Worm (Caenorhabditis elegans) whole organism, midembryonic: ENCODE data around the gene C46C11.4.

Source experiments
- T22C8.4 ChIP-seq: fragments of 200-800 bp; sonication (Bioruptor generic); IDR thresholded peaks from 2 replicates; pipeline ENCODE4 v1.3.6; 2022; ENCODE audit warnings: missing genetic modification characterization, missing compliant biosample characterization
- cog-1 ChIP-seq: sonication (generic microtip); optimal IDR thresholded peaks from 2 replicates; lab custom pipeline; 2016; ENCODE audit warnings: missing genetic modification characterization, missing compliant biosample characterization
- flt-1 ChIP-seq: fragments of 200-800 bp; sonication (Bioruptor generic); IDR thresholded peaks from 2 replicates; pipeline ENCODE4 v1.3.6; 2022; ENCODE audit warnings: missing genetic modification characterization, missing compliant biosample characterization
- klf-2 ChIP-seq: fragments of 200-800 bp; sonication (Bioruptor generic); conservative IDR thresholded peaks from 2 replicates; pipeline ENCODE4 v1.3.6; 2022; ENCODE audit warnings: missing genetic modification reagents, missing genetic modification characterization, missing compliant biosample characterization
- med-1 ChIP-seq: sonication (generic microtip); optimal IDR thresholded peaks from 2 replicates; lab custom pipeline; 2017; ENCODE audit warnings: missing genetic modification characterization, mild to moderate bottlenecking, missing compliant biosample characterization, antibody characterized with exemption, missing genetic modification reagents; ENCODE audit not compliant: insufficient read depth
- ref-1 ChIP-seq: fragments of 200-800 bp; sonication (Bioruptor generic); conservative IDR thresholded peaks from 2 replicates; pipeline ENCODE4 v1.3.6; 2022; ENCODE audit warnings: missing genetic modification reagents, missing genetic modification characterization, missing compliant biosample characterization
- tab-1 ChIP-seq: fragments of 200-800 bp; sonication (Bioruptor generic); IDR thresholded peaks from 2 replicates; pipeline ENCODE4 v1.3.6; 2022; ENCODE audit warnings: missing genetic modification characterization, missing compliant biosample characterization
- ztf-23 ChIP-seq: fragments of 200-800 bp; sonication (Bioruptor generic); IDR thresholded peaks from 2 replicates; pipeline ENCODE4 v1.3.6; 2022; ENCODE audit warnings: missing genetic modification reagents, missing genetic modification characterization, missing compliant biosample characterization
- ztf-29 ChIP-seq: fragments of 200-800 bp; sonication (Bioruptor generic); IDR thresholded peaks from 2 replicates; pipeline ENCODE4 v1.3.6; 2022; ENCODE audit warnings: missing genetic modification reagents, missing genetic modification characterization, missing compliant biosample characterization

Gene C46C11.4

DNA sequence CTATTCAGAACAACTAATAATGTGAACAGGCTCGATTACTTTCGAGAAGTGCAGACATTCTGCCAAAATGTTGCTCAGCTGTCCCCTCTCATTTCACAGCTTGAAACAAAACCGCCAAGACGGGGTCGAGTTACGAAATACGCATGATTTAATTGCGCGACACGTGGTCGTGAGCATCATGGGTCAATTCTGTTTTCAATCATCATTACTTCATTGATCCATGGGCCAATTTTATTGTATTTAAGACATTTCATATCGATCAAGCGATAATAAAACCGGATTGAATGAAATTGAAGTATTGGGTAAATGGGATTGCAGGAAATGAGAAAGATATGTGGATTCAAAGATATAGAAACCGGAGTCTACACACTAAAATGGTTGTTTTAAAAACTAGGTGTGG is 5.9 kb upstream of the C46C11.4 start:
- TF ChIP-seq klf-2 (GFP tag; lab: Robert Waterston, UW) = no peak

DNA sequence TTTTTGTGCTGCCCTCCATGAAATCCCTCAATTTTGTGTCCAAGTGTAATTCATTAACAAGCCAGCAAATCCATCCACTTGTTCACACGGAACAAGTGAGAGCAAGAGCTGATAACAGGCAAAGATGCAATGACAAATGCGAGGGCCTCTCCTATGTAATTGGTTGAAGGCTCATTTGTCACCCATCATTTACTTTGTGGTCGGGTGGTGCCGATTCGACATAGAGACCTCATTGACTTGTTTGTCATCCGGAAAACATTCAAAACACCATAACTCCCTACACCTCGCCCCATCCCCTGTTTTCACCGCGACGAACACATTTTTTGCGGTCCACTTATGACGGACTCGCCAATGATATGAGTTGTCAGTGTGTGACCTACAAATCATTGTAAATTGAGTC is 4.4 kb upstream of the C46C11.4 start:
- TF ChIP-seq ztf-29 (GFP tag; lab: Robert Waterston, UW) (no peak), flt-1 (no peak), ref-1 (GFP tag; lab: Robert Waterston, UW) (no peak), T22C8.4 (no peak), ztf-23 (GFP tag; lab: Robert Waterston, UW) (no peak), med-1 (GFP tag; lab: Kevin White, UChicago) (no peak), cog-1 (tag; lab: Kevin White, UChicago) (no peak), klf-2 (GFP tag; lab: Robert Waterston, UW) (no peak), tab-1 (GFP tag; lab: Robert Waterston, UW) (no peak)

DNA sequence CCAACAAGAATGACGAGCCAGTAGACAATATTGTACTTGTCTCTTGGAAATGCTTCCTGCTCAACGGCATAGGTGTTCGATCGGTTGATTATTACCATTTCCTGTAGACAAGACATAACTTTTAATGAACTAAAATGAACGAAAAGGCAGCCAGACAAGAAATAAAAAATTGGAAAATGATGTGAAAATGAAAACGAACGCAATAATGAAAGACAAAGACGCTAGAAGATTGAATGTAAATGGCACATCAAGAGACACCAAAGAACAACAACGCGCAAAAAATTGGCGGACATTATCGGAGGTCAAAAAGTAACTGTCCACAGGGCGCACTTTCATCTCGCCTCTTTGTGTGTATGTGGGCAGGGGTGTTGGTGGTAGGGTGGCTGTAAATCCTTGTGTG is 2.1 kb upstream of the C46C11.4 start, which contains the start of gene ent-5:
ent-5 (minus strand) TSS at position 101 of the 400 bp plus-strand sequence.
- TF ChIP-seq T22C8.4 (no peak), flt-1 (no peak), tab-1 (GFP tag; lab: Robert Waterston, UW) (no peak), ref-1 (GFP tag; lab: Robert Waterston, UW) (no peak), klf-2 (GFP tag; lab: Robert Waterston, UW) (no peak), cog-1 (tag; lab: Kevin White, UChicago) (no peak), ztf-29 (GFP tag; lab: Robert Waterston, UW) (no peak), med-1 (GFP tag; lab: Kevin White, UChicago) (no peak), ztf-23 (GFP tag; lab: Robert Waterston, UW) (no peak)

DNA sequence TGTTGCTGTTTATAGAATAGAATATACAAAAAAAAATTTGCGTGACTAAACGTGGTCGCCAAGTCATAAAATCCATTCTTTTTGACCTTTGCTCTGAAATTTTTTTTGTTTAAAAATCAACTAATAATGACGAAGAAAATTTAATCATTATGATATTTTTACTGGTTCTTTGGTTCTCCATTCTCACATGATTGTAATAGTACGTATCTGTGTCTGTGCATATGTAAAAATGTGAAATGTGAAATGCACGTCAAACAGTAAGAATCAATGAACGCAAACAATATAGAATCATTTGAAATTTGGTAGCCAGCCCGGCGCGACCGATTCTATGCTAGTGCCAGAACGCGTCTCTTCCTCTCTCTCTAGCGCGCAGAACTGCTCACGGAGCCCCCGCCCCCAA is 10.2 kb downstream of the C46C11.4 start, which contains the start of gene hosl-1:
hosl-1 (plus strand) TSS at position 301 of the 400 bp plus-strand sequence.
- TF ChIP-seq flt-1 = no peak
- no peak for TF ChIP-seq ztf-23 (GFP tag; lab: Robert Waterston, UW)
- no peak for TF ChIP-seq ztf-29 (GFP tag; lab: Robert Waterston, UW)
- no peak for TF ChIP-seq T22C8.4
- no peak for TF ChIP-seq cog-1 (tag; lab: Kevin White, UChicago)
- no peak for TF ChIP-seq klf-2 (GFP tag; lab: Robert Waterston, UW)
- no peak for TF ChIP-seq tab-1 (GFP tag; lab: Robert Waterston, UW)
- TF ChIP-seq med-1 (GFP tag; lab: Kevin White, UChicago) = no peak
- TF ChIP-seq ref-1 (GFP tag; lab: Robert Waterston, UW) = no peak

DNA sequence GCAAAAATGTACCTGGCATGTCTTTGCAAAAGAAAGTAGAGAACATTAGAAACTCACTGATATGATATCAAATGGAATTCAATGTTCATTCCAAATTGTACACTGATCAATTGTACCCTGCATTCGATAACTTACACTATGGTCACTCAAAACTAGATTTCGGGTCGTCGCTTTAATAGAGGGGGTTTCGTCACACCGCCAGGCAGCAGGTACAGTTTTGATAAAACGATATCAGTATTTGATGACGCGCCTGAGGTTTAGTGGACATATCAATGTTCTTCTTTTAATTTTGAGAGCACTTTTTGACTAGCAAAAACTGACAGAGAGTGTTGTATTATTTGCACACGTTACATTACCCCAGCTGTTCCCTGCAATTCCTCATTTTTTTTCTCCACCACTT is 10.9 kb downstream of the C46C11.4 start:
- TF ChIP-seq med-1 (GFP tag; lab: Kevin White, UChicago) = no peak
- TF ChIP-seq ref-1 (GFP tag; lab: Robert Waterston, UW) = no peak
- no peak for TF ChIP-seq klf-2 (GFP tag; lab: Robert Waterston, UW)
- TF ChIP-seq flt-1 = no peak
- no peak for TF ChIP-seq ztf-29 (GFP tag; lab: Robert Waterston, UW)
- no peak for TF ChIP-seq cog-1 (tag; lab: Kevin White, UChicago)
- TF ChIP-seq T22C8.4 = no peak
- no peak for TF ChIP-seq tab-1 (GFP tag; lab: Robert Waterston, UW)
- no peak for TF ChIP-seq ztf-23 (GFP tag; lab: Robert Waterston, UW)

DNA sequence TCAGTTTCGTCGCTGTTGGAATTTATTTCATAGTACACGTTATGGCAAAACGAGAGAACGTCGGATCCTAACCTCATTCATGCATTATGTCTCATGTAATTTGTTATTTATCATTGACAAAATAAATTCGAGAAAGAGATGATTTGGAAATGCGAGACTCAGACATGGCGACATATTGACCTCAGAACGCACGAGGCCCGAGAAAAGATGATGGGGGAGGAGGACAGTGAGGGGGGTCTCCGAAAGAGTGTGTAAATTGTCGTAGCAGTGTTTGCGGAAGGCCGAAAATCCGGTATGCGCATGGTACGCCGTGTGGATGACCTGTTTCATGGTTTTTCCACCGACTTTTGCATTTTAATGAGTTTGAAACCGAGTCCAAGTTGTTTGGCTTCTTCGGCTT is 11.4 kb downstream of the C46C11.4 start:
- TF ChIP-seq ztf-29 (GFP tag; lab: Robert Waterston, UW) (no peak), klf-2 (GFP tag; lab: Robert Waterston, UW) (0 out of 2 replicates have a peak, but pooled peaks have one; percentile 5), ref-1 (GFP tag; lab: Robert Waterston, UW) (no peak), T22C8.4 (no peak), ztf-23 (GFP tag; lab: Robert Waterston, UW) (no peak), cog-1 (tag; lab: Kevin White, UChicago) (peak; percentile 70), med-1 (GFP tag; lab: Kevin White, UChicago) (no peak), flt-1 (peak; percentile 53; the same call in 1 of the 2 replicates), tab-1 (GFP tag; lab: Robert Waterston, UW) (peak; percentile 71; the same call in 1 of the 2 replicates)

DNA sequence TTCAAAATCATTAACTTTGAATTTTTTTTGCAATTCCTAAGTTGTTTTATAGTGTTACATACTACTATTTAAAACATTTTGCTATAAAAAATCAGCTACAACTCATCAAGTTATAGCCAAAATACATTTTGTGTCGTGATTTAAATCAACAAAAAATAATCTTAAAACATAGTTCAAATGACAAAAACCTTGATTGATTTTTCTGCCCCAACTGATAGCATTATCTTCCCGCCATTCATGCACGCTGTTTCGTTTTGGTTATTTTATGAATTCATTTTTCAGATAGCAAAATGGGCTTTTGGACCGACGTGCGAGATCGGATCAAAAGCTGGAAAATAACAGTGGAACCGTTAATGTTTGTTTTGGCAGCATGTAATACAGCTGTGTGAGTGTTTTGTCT is 14.9 kb downstream of the C46C11.4 start, which contains the start of gene slcr-46.1:
slcr-46.1 (plus strand) TSS at position 274 of the 400 bp plus-strand sequence.
- TF ChIP-seq ztf-23 (GFP tag; lab: Robert Waterston, UW) (no peak), med-1 (GFP tag; lab: Kevin White, UChicago) (no peak), tab-1 (GFP tag; lab: Robert Waterston, UW) (no peak), ref-1 (GFP tag; lab: Robert Waterston, UW) (no peak), klf-2 (GFP tag; lab: Robert Waterston, UW) (no peak), T22C8.4 (no peak), cog-1 (tag; lab: Kevin White, UChicago) (no peak), ztf-29 (GFP tag; lab: Robert Waterston, UW) (no peak), flt-1 (no peak)

DNA sequence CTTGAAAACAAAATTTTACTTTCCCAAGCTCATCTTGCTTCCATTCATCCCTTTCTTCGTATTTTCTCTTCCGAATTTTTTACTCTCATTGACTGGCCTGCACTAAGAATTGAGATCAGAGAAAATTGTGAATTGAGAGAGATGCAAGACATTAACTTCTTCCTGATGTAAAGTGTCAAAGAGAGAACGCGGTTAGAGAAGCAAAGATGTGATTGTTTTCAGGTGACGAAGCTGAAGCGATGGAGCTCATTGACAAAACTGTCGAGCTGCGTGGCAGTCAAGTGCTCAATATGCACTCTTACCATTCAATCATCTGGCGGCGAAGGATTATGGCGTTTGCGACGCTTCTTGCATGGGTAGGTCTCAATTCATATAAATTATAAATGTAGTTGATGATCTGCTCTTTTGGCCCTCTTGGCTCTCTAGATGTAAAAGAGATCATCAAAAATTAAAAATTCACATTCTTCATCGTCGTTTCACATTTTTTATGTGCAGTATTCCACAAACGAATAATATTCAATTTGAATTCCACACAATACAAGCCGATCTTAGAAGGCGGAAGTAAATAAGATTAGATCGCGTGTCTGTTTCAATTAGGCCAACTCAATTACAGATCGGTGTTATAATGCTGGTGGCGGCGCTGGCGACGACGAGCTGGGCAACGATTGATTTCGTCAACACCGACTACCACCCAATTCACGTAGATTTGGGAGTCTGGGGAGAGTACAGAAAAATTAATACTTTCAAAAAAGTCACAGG is 18.0 kb downstream of the C46C11.4 start:
- no peak for TF ChIP-seq ztf-23 (GFP tag; lab: Robert Waterston, UW)
- no peak for TF ChIP-seq ref-1 (GFP tag; lab: Robert Waterston, UW)
- no peak for TF ChIP-seq flt-1
- no peak for TF ChIP-seq med-1 (GFP tag; lab: Kevin White, UChicago)
- no peak for TF ChIP-seq ztf-29 (GFP tag; lab: Robert Waterston, UW)
- no peak for TF ChIP-seq cog-1 (tag; lab: Kevin White, UChicago)
- no peak for TF ChIP-seq klf-2 (GFP tag; lab: Robert Waterston, UW)
- no peak for TF ChIP-seq tab-1 (GFP tag; lab: Robert Waterston, UW)

DNA sequence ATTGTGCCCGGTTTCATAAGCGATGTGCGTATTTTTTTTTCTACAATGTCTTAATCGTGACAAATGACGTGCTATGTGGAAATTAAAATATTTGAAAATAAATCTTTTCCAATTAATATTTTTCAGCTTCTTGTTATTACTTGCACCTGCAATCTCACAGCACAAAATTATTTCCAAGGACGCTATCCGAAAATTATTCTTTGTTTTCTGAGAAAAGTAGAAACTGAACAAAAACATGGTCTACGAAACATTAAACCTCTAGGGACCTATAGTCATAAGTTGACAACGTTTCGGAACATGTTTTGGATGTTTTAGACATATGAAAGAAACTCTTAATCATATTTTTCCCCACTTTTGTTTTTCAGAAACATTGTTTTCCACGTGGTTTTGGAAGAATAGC is 18.7 kb downstream of the C46C11.4 start:
- TF ChIP-seq T22C8.4 = no peak
- TF ChIP-seq ztf-23 (GFP tag; lab: Robert Waterston, UW) = no peak
- no peak for TF ChIP-seq ref-1 (GFP tag; lab: Robert Waterston, UW)
- TF ChIP-seq ztf-29 (GFP tag; lab: Robert Waterston, UW) = no peak
- TF ChIP-seq klf-2 (GFP tag; lab: Robert Waterston, UW) = no peak
- no peak for TF ChIP-seq tab-1 (GFP tag; lab: Robert Waterston, UW)
- TF ChIP-seq flt-1 = no peak
- no peak for TF ChIP-seq med-1 (GFP tag; lab: Kevin White, UChicago)
- TF ChIP-seq cog-1 (tag; lab: Kevin White, UChicago) = no peak
